Worm (Caenorhabditis elegans) whole organism, L4 larva: ENCODE results near the gene K01A6.5.

ENCODE experiments used
- F44E2.7 ChIP-seq: fragments of 200-800 bp; sonication (Bioruptor generic); IDR thresholded peaks from 2 replicates; pipeline ENCODE4 v2.1.2; 2022; ENCODE audit warnings: missing genetic modification characterization, missing compliant biosample characterization
- R02D3.7 ChIP-seq: fragments of 150-350 bp; sonication (generic microtip); optimal IDR thresholded peaks from 3 replicates; lab custom pipeline; 2014; ENCODE audit warnings: missing biosample characterization, missing genetic modification characterization
- aha-1 ChIP-seq: fragments of 150-350 bp; peaks from one replicate; lab custom pipeline; 2014; ENCODE audit warnings: missing biosample characterization, missing genetic modification characterization
- aly-2 ChIP-seq: sonication (generic microtip); optimal IDR thresholded peaks from 2 replicates; lab custom pipeline; 2018; ENCODE audit warnings: missing biosample characterization, missing genetic modification characterization
- ama-1 ChIP-seq: fragments of 150-350 bp; optimal IDR thresholded peaks from 2 replicates; lab custom pipeline; 2014; ENCODE audit warnings: inconsistent platforms, mixed read lengths
- ceh-20 ChIP-seq: fragments of 200-800 bp; sonication (Bioruptor generic); IDR thresholded peaks from 2 replicates; pipeline ENCODE4 v1.3.6; 2022; ENCODE audit warnings: missing genetic modification reagents, missing genetic modification characterization, missing compliant biosample characterization
- ceh-32 ChIP-seq: sonication (generic microtip); optimal IDR thresholded peaks from 2 replicates; lab custom pipeline; 2016; ENCODE audit warnings: mild to moderate bottlenecking, missing genetic modification characterization, missing compliant biosample characterization; ENCODE audit not compliant: poor library complexity
- ceh-82 ChIP-seq: sonication (generic microtip); optimal IDR thresholded peaks from 2 replicates; lab custom pipeline; 2017; ENCODE audit warnings: missing biosample characterization, missing genetic modification characterization
- ces-1 ChIP-seq: fragments of 150-350 bp; sonication (generic microtip); optimal IDR thresholded peaks from 4 replicates; lab custom pipeline; 2014; ENCODE audit warnings: missing biosample characterization, missing genetic modification reagents, missing genetic modification characterization
- dmd-6 ChIP-seq: fragments of 200-800 bp; sonication (Bioruptor generic); IDR thresholded peaks from 2 replicates; pipeline ENCODE4 v1.3.6; 2022; ENCODE audit warnings: missing genetic modification reagents, missing genetic modification characterization, missing compliant biosample characterization
- fkh-10 ChIP-seq: fragments of 150-350 bp; optimal IDR thresholded peaks from 2 replicates; lab custom pipeline; 2014; ENCODE audit warnings: missing biosample characterization, missing genetic modification reagents, missing genetic modification characterization
- gei-8 ChIP-seq: fragments of 200-800 bp; sonication (Bioruptor generic); optimal IDR thresholded peaks from 2 replicates; lab custom pipeline; 2018; ENCODE audit warnings: mild to moderate bottlenecking, missing genetic modification characterization, missing compliant biosample characterization
- hlh-11 ChIP-seq: fragments of 200-800 bp; sonication (Bioruptor generic); optimal IDR thresholded peaks from 2 replicates; lab custom pipeline; 2018; ENCODE audit warnings: mild to moderate bottlenecking, missing genetic modification characterization, missing compliant biosample characterization
- jun-1 ChIP-seq: fragments of 150-350 bp; optimal IDR thresholded peaks from 2 replicates; lab custom pipeline; 2014; ENCODE audit warnings: missing biosample characterization, missing genetic modification reagents, missing genetic modification characterization
- lsy-2 ChIP-seq, 2 experiments: fragments of 150-350 bp in 1 of 2; sonication (generic microtip) in 1 of 2; optimal IDR thresholded peaks; 2 replicates each; lab custom pipeline; 2014 to 2017; ENCODE audit warnings: missing biosample characterization in 2 of 2, missing genetic modification characterization in 2 of 2
- madf-9 ChIP-seq: fragments of 200-800 bp; sonication (Bioruptor generic); conservative IDR thresholded peaks from 2 replicates; pipeline ENCODE4 v1.3.6; 2022; ENCODE audit warnings: missing genetic modification reagents, missing genetic modification characterization, missing compliant biosample characterization
- mep-1 ChIP-seq: fragments of 150-350 bp; sonication (generic microtip); optimal IDR thresholded peaks from 3 replicates; lab custom pipeline; 2014; ENCODE audit warnings: missing biosample characterization, missing genetic modification characterization
- mxl-2 ChIP-seq: fragments of 200-800 bp; sonication (Bioruptor generic); conservative IDR thresholded peaks from 2 replicates; pipeline ENCODE4 v1.3.6; 2022; ENCODE audit warnings: missing genetic modification reagents, missing genetic modification characterization, missing compliant biosample characterization
- mxl-3 ChIP-seq: fragments of 200-800 bp; sonication (Bioruptor generic); optimal IDR thresholded peaks from 2 replicates; lab custom pipeline; 2018; ENCODE audit warnings: mild to moderate bottlenecking, missing genetic modification characterization, missing compliant biosample characterization
- nhr-10 ChIP-seq: fragments of 150-350 bp; optimal IDR thresholded peaks from 2 replicates; lab custom pipeline; 2014; ENCODE audit warnings: missing biosample characterization, missing genetic modification characterization
- nhr-11 ChIP-seq: fragments of 150-350 bp; optimal IDR thresholded peaks from 2 replicates; lab custom pipeline; 2014; ENCODE audit warnings: missing biosample characterization, missing genetic modification characterization
- nhr-111 ChIP-seq: fragments of 200-800 bp; sonication (Bioruptor generic); optimal IDR thresholded peaks from 2 replicates; lab custom pipeline; 2018; ENCODE audit warnings: mild to moderate bottlenecking, missing genetic modification characterization, missing compliant biosample characterization
- nhr-28 ChIP-seq: fragments of 150-350 bp; optimal IDR thresholded peaks from 2 replicates; lab custom pipeline; 2014; ENCODE audit warnings: missing biosample characterization, missing genetic modification characterization
- nhr-48 ChIP-seq: sonication (generic microtip); optimal IDR thresholded peaks from 2 replicates; lab custom pipeline; 2016; ENCODE audit warnings: mild to moderate bottlenecking, missing genetic modification characterization, missing compliant biosample characterization
- pqm-1 ChIP-seq: sonication (generic microtip); optimal IDR thresholded peaks from 2 replicates; lab custom pipeline; 2017; ENCODE audit warnings: missing biosample characterization, missing genetic modification characterization
- saeg-2 ChIP-seq: fragments of 200-800 bp; sonication (Bioruptor generic); IDR thresholded peaks from 2 replicates; pipeline ENCODE4 v1.3.6; 2022; ENCODE audit warnings: missing genetic modification reagents, missing genetic modification characterization, missing compliant biosample characterization
- set-16 ChIP-seq: fragments of 200-800 bp; sonication (Bioruptor generic); IDR thresholded peaks from 2 replicates; pipeline ENCODE4 v1.3.6; 2022; ENCODE audit warnings: missing genetic modification reagents, missing genetic modification characterization, missing compliant biosample characterization
- unc-39 ChIP-seq: sonication (generic microtip); optimal IDR thresholded peaks from 2 replicates; lab custom pipeline; 2017; ENCODE audit warnings: missing biosample characterization, missing genetic modification characterization
- unc-62 ChIP-seq, 3 experiments: fragments of 150-350 bp in 1 of 3; sonication (generic microtip); optimal IDR thresholded peaks in 2 of 3; peaks in 1 of 3; 1 replicate in 1 of 3; 2 replicates in 2 of 3; lab custom pipeline; 2014 to 2017; ENCODE audit warnings: missing biosample characterization in 3 of 3, missing genetic modification characterization in 3 of 3, missing genetic modification reagents in 3 of 3, missing genotype in 1 of 3
- zip-2 ChIP-seq: fragments of 150-350 bp; optimal IDR thresholded peaks from 2 replicates; lab custom pipeline; 2014; ENCODE audit warnings: missing biosample characterization, missing genetic modification characterization
- ztf-7 ChIP-seq: fragments of 150-350 bp; optimal IDR thresholded peaks from 2 replicates; lab custom pipeline; 2014; ENCODE audit warnings: missing biosample characterization, missing genetic modification characterization

Gene K01A6.5

ce11 chrIV:11714739-11715138, 27.8 kb upstream of the K01A6.5 start, which contains the start of gene magi-1:
Gene magi-1, plus strand, starts transcription at chrIV:11715039.
- TF ChIP-seq set-16 (GFP tag; lab: Robert Waterston, UW), result no peak
- TF ChIP-seq mxl-3 (GFP tag; lab: Kevin White, UChicago), result no peak
- TF ChIP-seq ceh-32 (tag; lab: Kevin White, UChicago), result no peak
- no peak for TF ChIP-seq mep-1 (tag; lab: Kevin White, UChicago)
- TF ChIP-seq nhr-10 (tag; lab: Kevin White, UChicago), result no peak
- no peak for TF ChIP-seq pqm-1 (tag; lab: Kevin White, UChicago)
- TF ChIP-seq ztf-7 (tag; lab: Kevin White, UChicago), result no peak
- no peak for TF ChIP-seq F44E2.7 (GFP tag; lab: Robert Waterston, UW)
- TF ChIP-seq mxl-2, result no peak
- TF ChIP-seq unc-39 (tag; lab: Kevin White, UChicago), result no peak

ce11 chrIV:11716414-11716813, 26.1 kb upstream of the K01A6.5 start:
- TF ChIP-seq nhr-11 (tag; lab: Kevin White, UChicago) (peak; percentile 18), ceh-20 (no peak)

- TF ChIP-seq nhr-48 (tag; lab: Kevin White, UChicago) (no peak), ces-1 (peak; percentile 23), lsy-2 (tag; optimal IDR thresholded peaks at IDR 0.05; lab: Kevin White, UChicago) (peak in 1 of 2 experiments; percentile 8)
- TF ChIP-seq, all 104 proteins: peak for 2
These were observed 25.2 kb upstream of the K01A6.5 start for ce11 chrIV:11717094-11717876.

ce11 chrIV:11718653-11719052, 23.9 kb upstream of the K01A6.5 start:
- TF ChIP-seq saeg-2 (GFP tag; lab: Robert Waterston, UW), result no peak
- peak in 1 of 2 experiments; percentile 51 for TF ChIP-seq unc-62 (GFP tag; optimal IDR thresholded peaks at IDR 0.05 in 1 of 2; lab: Kevin White, UChicago)
- no peak for TF ChIP-seq unc-62 (tag; optimal IDR thresholded peaks at IDR 0.05; lab: Kevin White, UChicago)
- 0 out of 2 replicates have a peak, but pooled peaks have one; percentile 10 for TF ChIP-seq dmd-6 (GFP tag; lab: Robert Waterston, UW)

- TF ChIP-seq pqm-1 (tag; lab: Kevin White, UChicago) (peak; percentile 90), aly-2 (tag; lab: Kevin White, UChicago) (no peak), hlh-11 (tag; lab: Kevin White, UChicago) (peak; percentile 33), zip-2 (tag; lab: Kevin White, UChicago) (no peak), nhr-28 (tag; lab: Kevin White, UChicago) (peak; percentile 58), unc-62 (GFP tag; optimal IDR thresholded peaks at IDR 0.05 in 1 of 2; lab: Kevin White, UChicago) (peak in 1 of 2 experiments; percentile 51), unc-62 (tag; optimal IDR thresholded peaks at IDR 0.05; lab: Kevin White, UChicago) (no peak)
These were observed 20.6 kb upstream of the K01A6.5 start for ce11 chrIV:11721878-11722277.

- TF ChIP-seq ceh-82 (tag; lab: Kevin White, UChicago) (no peak), unc-39 (tag; lab: Kevin White, UChicago) (no peak), ces-1 (peak; percentile 4), fkh-10 (GFP tag; lab: Kevin White, UChicago) (peak; percentile 44), madf-9 (GFP tag; lab: Robert Waterston, UW) (no peak), ztf-7 (tag; lab: Kevin White, UChicago) (no peak)
- TF ChIP-seq, all 104 proteins: peak for 2
These were observed 19.3 kb upstream of the K01A6.5 start for ce11 chrIV:11723255-11723654.

ce11 chrIV:11735025-11735424, 7.5 kb upstream of the K01A6.5 start, which contains the start of gene K01A6.6:
Gene K01A6.6, plus strand, starts transcription at chrIV:11735325.
- no peak for TF ChIP-seq jun-1 (tag; lab: Kevin White, UChicago)
- no peak for TF ChIP-seq R02D3.7 (tag; lab: Kevin White, UChicago)
- peak; percentile 22 for TF ChIP-seq aha-1 (tag; lab: Kevin White, UChicago)
- no peak for TF ChIP-seq ama-1 (lab: Kevin White, UChicago)
- TF ChIP-seq nhr-111 (GFP tag; lab: Kevin White, UChicago), result no peak
- TF ChIP-seq gei-8, result no peak
- TF ChIP-seq ceh-82 (tag; lab: Kevin White, UChicago), result no peak
- TF ChIP-seq, all 104 proteins: peak for 1
